Worm (Caenorhabditis elegans) whole organism, young adult: ENCODE results near the gene rga-1.

ENCODE experiments used
- B0261.1 ChIP-seq: sonication (generic microtip); optimal IDR thresholded peaks from 2 replicates; lab custom pipeline; 2016; ENCODE audit warnings: mild to moderate bottlenecking, missing genetic modification characterization, moderate library complexity, missing compliant biosample characterization
- B0336.3 ChIP-seq: fragments of 200-800 bp; sonication (Bioruptor generic); IDR thresholded peaks from 2 replicates; pipeline ENCODE4 v1.3.6; 2022; ENCODE audit warnings: missing genetic modification characterization, missing compliant biosample characterization
- F10E7.11 ChIP-seq: sonication (generic microtip); optimal IDR thresholded peaks from 2 replicates; lab custom pipeline; 2017; ENCODE audit warnings: mild to moderate bottlenecking, missing genetic modification characterization, moderate library complexity, missing compliant biosample characterization
- F57A8.1 ChIP-seq: fragments of 200-800 bp; sonication (Bioruptor generic); optimal IDR thresholded peaks from 2 replicates; lab custom pipeline; 2018; ENCODE audit warnings: mild to moderate bottlenecking, missing genetic modification characterization, moderate library complexity, missing compliant biosample characterization
- K12H6.12 ChIP-seq: fragments of 200-800 bp; sonication (Bioruptor generic); optimal IDR thresholded peaks from 2 replicates; lab custom pipeline; 2018; ENCODE audit warnings: mild to moderate bottlenecking, missing genetic modification characterization, missing compliant biosample characterization
- ZK185.1 ChIP-seq: sonication (generic microtip); optimal IDR thresholded peaks from 2 replicates; lab custom pipeline; 2016; ENCODE audit warnings: mild to moderate bottlenecking, missing genetic modification characterization, missing compliant biosample characterization; ENCODE audit not compliant: poor library complexity, severe bottlenecking
- ama-1 ChIP-seq, 3 experiments: fragments of 150-350 bp in 1 of 3; sonication (generic microtip) in 2 of 3; optimal IDR thresholded peaks; 2 replicates each; lab custom pipeline; 2014 to 2018; ENCODE audit warnings: missing biosample characterization in 2 of 3, missing genetic modification characterization in 2 of 3, missing genetic modification reagents in 2 of 3
- atf-7 ChIP-seq: sonication (generic microtip); optimal IDR thresholded peaks from 2 replicates; lab custom pipeline; 2017; ENCODE audit warnings: mild to moderate bottlenecking, missing genetic modification characterization, missing compliant biosample characterization
- athp-1 ChIP-seq: sonication (generic microtip); optimal IDR thresholded peaks from 2 replicates; lab custom pipeline; 2017; ENCODE audit warnings: mild to moderate bottlenecking, missing genetic modification characterization, missing compliant biosample characterization
- attf-5 ChIP-seq: fragments of 200-800 bp; sonication (Bioruptor generic); optimal IDR thresholded peaks from 2 replicates; lab custom pipeline; 2018; ENCODE audit warnings: mild to moderate bottlenecking, missing genetic modification characterization, missing compliant biosample characterization
- bed-1 ChIP-seq: fragments of 200-800 bp; sonication (Bioruptor generic); IDR thresholded peaks from 2 replicates; pipeline ENCODE4 v1.3.6; 2022; ENCODE audit warnings: missing genetic modification reagents, missing genetic modification characterization, missing compliant biosample characterization
- cebp-1 ChIP-seq, 2 experiments: fragments of 200-800 bp in 1 of 2; sonication (Bioruptor generic) in 1 of 2; sonication (generic microtip) in 1 of 2; IDR thresholded peaks in 1 of 2; optimal IDR thresholded peaks in 1 of 2; 2 replicates each; pipeline versions ENCODE4 v1.3.6 to Lab custom; 2017 to 2022; ENCODE audit warnings: missing compliant biosample characterization in 2 of 2, missing genetic modification characterization in 2 of 2, mild to moderate bottlenecking in 1 of 2, missing genetic modification reagents in 1 of 2, moderate library complexity in 1 of 2
- ceh-27 ChIP-seq: fragments of 200-800 bp; sonication (Bioruptor generic); optimal IDR thresholded peaks from 2 replicates; lab custom pipeline; 2018; ENCODE audit warnings: mild to moderate bottlenecking, missing genetic modification characterization, moderate library complexity, missing compliant biosample characterization
- chd-7 ChIP-seq: sonication (generic microtip); optimal IDR thresholded peaks from 2 replicates; lab custom pipeline; 2016; ENCODE audit warnings: mild to moderate bottlenecking, missing genetic modification characterization, moderate library complexity, missing compliant biosample characterization
- dox-1 ChIP-seq: fragments of 200-800 bp; sonication (Bioruptor generic); IDR thresholded peaks from 2 replicates; pipeline ENCODE4 v1.3.6; 2022; ENCODE audit warnings: missing genetic modification reagents, missing genetic modification characterization, missing compliant biosample characterization
- dpl-1 ChIP-seq: fragments of 150-350 bp; optimal IDR thresholded peaks from 2 replicates; lab custom pipeline; 2014; ENCODE audit warnings: missing biosample characterization, missing genetic modification reagents, missing genetic modification characterization
- ets-4 ChIP-seq: fragments of 200-800 bp; sonication (Bioruptor generic); optimal IDR thresholded peaks from 2 replicates; lab custom pipeline; 2018; ENCODE audit warnings: mild to moderate bottlenecking, missing genetic modification characterization, missing compliant biosample characterization
- hlh-26 ChIP-seq: fragments of 200-800 bp; sonication (Bioruptor generic); conservative IDR thresholded peaks from 2 replicates; pipeline ENCODE4 v1.3.6; 2022; ENCODE audit warnings: missing genetic modification reagents, missing genetic modification characterization, missing compliant biosample characterization
- hmg-1.2 ChIP-seq: fragments of 200-800 bp; sonication (Bioruptor generic); IDR thresholded peaks from 2 replicates; pipeline ENCODE4 v1.3.6; 2022; ENCODE audit warnings: missing genetic modification reagents, missing genetic modification characterization, missing compliant biosample characterization
- lin-26 ChIP-seq: fragments of 200-800 bp; sonication (Bioruptor generic); IDR thresholded peaks from 2 replicates; pipeline ENCODE4 v1.3.6; 2022; ENCODE audit warnings: missing genetic modification reagents, missing genetic modification characterization, missing compliant biosample characterization
- lin-40 ChIP-seq: sonication (generic microtip); optimal IDR thresholded peaks from 2 replicates; lab custom pipeline; 2016; ENCODE audit warnings: missing genetic modification characterization, mild to moderate bottlenecking, missing compliant biosample characterization, missing genotype, missing genetic modification reagents
- lin-54 ChIP-seq: fragments of 200-800 bp; sonication (Bioruptor generic); optimal IDR thresholded peaks from 2 replicates; lab custom pipeline; 2018; ENCODE audit warnings: mild to moderate bottlenecking, missing genetic modification characterization, missing compliant biosample characterization
- lsl-1 ChIP-seq: fragments of 200-800 bp; sonication (Bioruptor generic); optimal IDR thresholded peaks from 2 replicates; lab custom pipeline; 2018; ENCODE audit warnings: mild to moderate bottlenecking, missing genetic modification characterization, moderate library complexity, missing compliant biosample characterization
- lsy-27 ChIP-seq: sonication (generic microtip); optimal IDR thresholded peaks from 2 replicates; lab custom pipeline; 2017; ENCODE audit warnings: missing genetic modification characterization, mild to moderate bottlenecking, missing compliant biosample characterization, antibody characterized with exemption, missing genotype, borderline replicate concordance; ENCODE audit not compliant: insufficient read depth
- mcd-1 ChIP-seq: fragments of 200-800 bp; sonication (Bioruptor generic); IDR thresholded peaks from 2 replicates; pipeline ENCODE4 v1.3.6; 2022; ENCODE audit warnings: missing genetic modification reagents, missing genetic modification characterization, missing compliant biosample characterization
- mel-28 ChIP-seq: sonication (generic microtip); optimal IDR thresholded peaks from 2 replicates; lab custom pipeline; 2016; ENCODE audit warnings: borderline replicate concordance, mild to moderate bottlenecking, missing genetic modification characterization, missing compliant biosample characterization
- nfyb-1 ChIP-seq: fragments of 200-800 bp; sonication (Bioruptor generic); IDR thresholded peaks from 2 replicates; pipeline ENCODE4 v1.3.6; 2022; ENCODE audit warnings: missing genetic modification reagents, missing genetic modification characterization, missing compliant biosample characterization
- nhr-80 ChIP-seq: sonication (generic microtip); optimal IDR thresholded peaks from 2 replicates; lab custom pipeline; 2016; ENCODE audit warnings: missing genetic modification characterization, missing compliant biosample characterization
- pbrm-1 ChIP-seq: fragments of 200-800 bp; sonication (Bioruptor generic); IDR thresholded peaks from 2 replicates; pipeline ENCODE4 v1.3.6; 2022; ENCODE audit warnings: missing genetic modification reagents, missing genetic modification characterization, missing compliant biosample characterization
- rec-8 ChIP-seq, 2 experiments: sonication (generic microtip); optimal IDR thresholded peaks; 2 replicates each; lab custom pipeline; 2016; ENCODE audit warnings: mild to moderate bottlenecking in 2 of 2, missing genetic modification characterization in 2 of 2, missing genetic modification reagents in 2 of 2, missing genotype in 2 of 2, missing biosample characterization in 1 of 2, missing compliant biosample characterization in 1 of 2, moderate library complexity in 1 of 2
- sdz-38 ChIP-seq: sonication (generic microtip); optimal IDR thresholded peaks from 2 replicates; lab custom pipeline; 2016; ENCODE audit warnings: missing genotype, missing genetic modification characterization, missing compliant biosample characterization
- snpc-1.1 ChIP-seq: sonication (generic microtip); optimal IDR thresholded peaks from 2 replicates; lab custom pipeline; 2017; ENCODE audit warnings: missing genetic modification characterization, mild to moderate bottlenecking, missing compliant biosample characterization, antibody characterized with exemption, moderate library complexity, missing genotype, missing genetic modification reagents; ENCODE audit not compliant: insufficient read depth
- snpc-4 ChIP-seq, 5 experiments: fragments of 150-350 bp in 1 of 5; sonication (generic microtip) in 4 of 5; optimal IDR thresholded peaks; 2 replicates each; lab custom pipeline; 2014 to 2018; ENCODE audit warnings: missing genetic modification characterization in 5 of 5, missing biosample characterization in 3 of 5, antibody characterized with exemption in 2 of 5, mild to moderate bottlenecking in 2 of 5, missing compliant biosample characterization in 2 of 5, missing genotype in 2 of 5, moderate library complexity in 2 of 5, missing genetic modification reagents in 1 of 5
- tbp1 ChIP-seq: fragments of 200-800 bp; sonication (Bioruptor generic); optimal IDR thresholded peaks from 2 replicates; lab custom pipeline; 2018; ENCODE audit warnings: mild to moderate bottlenecking, missing genetic modification characterization, missing compliant biosample characterization
- tlf-1 ChIP-seq: fragments of 200-800 bp; sonication (Bioruptor generic); optimal IDR thresholded peaks from 2 replicates; lab custom pipeline; 2018; ENCODE audit warnings: mild to moderate bottlenecking, missing genetic modification characterization, missing compliant biosample characterization
- xnd-1 ChIP-seq: sonication (generic microtip); optimal IDR thresholded peaks from 2 replicates; lab custom pipeline; 2016; ENCODE audit warnings: missing genotype, missing genetic modification reagents, missing genetic modification characterization, missing compliant biosample characterization
- zfh-2 ChIP-seq: fragments of 200-800 bp; sonication (Bioruptor generic); conservative IDR thresholded peaks from 2 replicates; pipeline ENCODE4 v1.3.6; 2022; ENCODE audit warnings: missing genetic modification reagents, missing genetic modification characterization, missing compliant biosample characterization
- ztf-18 ChIP-seq: sonication (generic microtip); optimal IDR thresholded peaks from 2 replicates; lab custom pipeline; 2016; ENCODE audit warnings: missing genotype, mild to moderate bottlenecking, missing genetic modification characterization, missing compliant biosample characterization
- ztf-22 ChIP-seq: fragments of 200-800 bp; sonication (Bioruptor generic); optimal IDR thresholded peaks from 2 replicates; lab custom pipeline; 2018; ENCODE audit warnings: mild to moderate bottlenecking, missing genetic modification characterization, moderate library complexity, missing compliant biosample characterization
- ztf-3 ChIP-seq: fragments of 200-800 bp; sonication (Bioruptor generic); optimal IDR thresholded peaks from 2 replicates; lab custom pipeline; 2018; ENCODE audit warnings: mild to moderate bottlenecking, missing genetic modification characterization, missing compliant biosample characterization

Gene rga-1

ce11 chrII:11464427-11464944, at the start of gene rga-1, which contains the start of gene aars-1:
Gene rga-1, plus strand, starts transcription at chrII:11464894.
Gene aars-1, minus strand, starts transcription at chrII:11464497.
- TF ChIP-seq lsy-27 (tag; lab: Kevin White, UChicago) (no peak), tbp1 (GFP tag; lab: Kevin White, UChicago) (peak; percentile 31), lin-26 (0 out of 2 replicates have a peak, but pooled peaks have one; percentile 36), sdz-38 (tag; lab: Kevin White, UChicago) (no peak), dox-1 (GFP tag; lab: Robert Waterston, UW) (peak; percentile 86), ZK185.1 (tag; lab: Kevin White, UChicago) (peak; percentile 45), nfyb-1 (peak; percentile 71), snpc-4 (GFP tag; optimal IDR thresholded peaks at IDR 0.05; lab: Kevin White, UChicago) (no peak), snpc-4 (tag; optimal IDR thresholded peaks at IDR 0.05; lab: Kevin White, UChicago) (peak in 3 of 4 experiments; percentile 18 to 39 (median 38)), lin-54 (GFP tag; lab: Kevin White, UChicago) (peak; percentile 2), athp-1 (tag; lab: Kevin White, UChicago) (no peak), mel-28 (no peak), K12H6.12 (tag; lab: Kevin White, UChicago) (peak; percentile 4), bed-1 (GFP tag; lab: Robert Waterston, UW) (no peak), F10E7.11 (tag; lab: Kevin White, UChicago) (no peak), cebp-1 (GFP tag; IDR thresholded peaks at IDR 0.05; lab: Robert Waterston, UW) (no peak), cebp-1 (tag; optimal IDR thresholded peaks at IDR 0.05; lab: Kevin White, UChicago) (peak; percentile 59), nhr-80 (tag; lab: Kevin White, UChicago) (peak; percentile 96), mcd-1 (GFP tag; lab: Robert Waterston, UW) (0 out of 2 replicates have a peak, but pooled peaks have one; percentile 48), atf-7 (tag; lab: Kevin White, UChicago) (peak; percentile 41), F57A8.1 (no peak), lsl-1 (GFP tag; lab: Kevin White, UChicago) (no peak), B0336.3 (GFP tag; lab: Robert Waterston, UW) (peak; percentile 52; the same call in 1 of the 2 replicates), ztf-3 (GFP tag; lab: Kevin White, UChicago) (no peak), hmg-1.2 (peak; percentile 66; the same call in 1 of the 2 replicates), hlh-26 (GFP tag; lab: Robert Waterston, UW) (no peak), xnd-1 (tag; lab: Kevin White, UChicago) (no peak), B0261.1 (tag; lab: Kevin White, UChicago) (no peak), rec-8 (tag; optimal IDR thresholded peaks at IDR 0.05; lab: Kevin White, UChicago) (no peak), tlf-1 (no peak), dpl-1 (GFP tag; lab: Kevin White, UChicago) (no peak), ama-1 (optimal IDR thresholded peaks at IDR 0.05; lab: Kevin White, UChicago) (no peak), ama-1 (GFP tag; optimal IDR thresholded peaks at IDR 0.05; lab: Kevin White, UChicago) (no peak), chd-7 (tag; lab: Kevin White, UChicago) (peak; percentile 30), lin-40 (tag; lab: Kevin White, UChicago) (peak; percentile 34), ztf-18 (peak; percentile 74), pbrm-1 (GFP tag; lab: Robert Waterston, UW) (0 out of 2 replicates have a peak, but pooled peaks have one; percentile 33), zfh-2 (GFP tag; lab: Robert Waterston, UW) (peak; percentile 86), ets-4 (GFP tag; lab: Kevin White, UChicago) (peak; percentile 58), ceh-27 (GFP tag; lab: Kevin White, UChicago) (no peak), attf-5 (GFP tag; lab: Kevin White, UChicago) (peak; percentile 80), snpc-1.1 (no peak), ztf-22 (GFP tag; lab: Kevin White, UChicago) (peak; percentile 39)
